2 worm cellular contexts compared by ENCODE assay signal in the genomic region with DNA sequence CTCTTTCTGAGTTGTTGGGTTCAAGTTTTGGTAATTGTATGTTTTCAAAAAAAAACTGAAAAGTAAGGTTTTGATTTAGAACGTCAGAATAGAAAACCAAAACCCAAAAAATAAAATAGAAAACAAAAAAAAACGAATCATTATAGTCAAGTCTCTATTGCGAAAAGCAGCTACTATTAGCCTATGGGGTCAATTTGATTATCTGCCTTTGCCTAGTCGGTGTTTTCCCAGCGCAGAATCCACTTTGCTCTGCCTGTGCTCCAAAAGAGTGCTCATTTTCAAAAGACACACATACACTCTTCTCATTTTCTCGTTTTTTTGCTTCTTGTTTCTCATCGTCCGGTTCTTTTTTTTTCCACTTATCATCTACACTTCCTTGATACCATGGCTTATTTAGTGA.
TF ChIP-seq lines count a peak whose summit lies in the region.

No protein-coding gene starts in this region.

TF ChIP-seq in whole organism, late embryonic, 69 proteins besides CTCF, POLR2A, EP300 and RAD21:
- TF ChIP-seq ets-4 (tag; optimal IDR thresholded peaks at IDR 0.05; lab: Kevin White, UChicago) (no peak), che-1 (tag; optimal IDR thresholded peaks at IDR 0.05; lab: Kevin White, UChicago) (no peak), eyg-1 (tag; optimal IDR thresholded peaks at IDR 0.05; lab: Kevin White, UChicago) (no peak), unc-42 (tag; optimal IDR thresholded peaks at IDR 0.05; lab: Kevin White, UChicago) (peak; percentile 66), unc-55 (GFP tag; optimal IDR thresholded peaks at IDR 0.05; lab: Kevin White, UChicago) (no peak)

TF ChIP-seq in whole organism, mixed stage, embryonic, 35 proteins besides CTCF, POLR2A, EP300 and RAD21:
- TF ChIP-seq ceh-83 (GFP tag; optimal IDR thresholded peaks at IDR 0.05; lab: Kevin White, UChicago) (no peak), ces-1 (GFP tag; optimal IDR thresholded peaks at IDR 0.05; lab: Kevin White, UChicago) (peak; percentile 79)
